Worm (Caenorhabditis elegans): ENCODE measurements around the gene ubh-1.

ce11 chrV:6517305-6518224 is 6.4 kb upstream of the ubh-1 start:
- TF ChIP-seq snpc-4 (GFP tag; optimal IDR thresholded peaks at IDR 0.05), result no peak
- TF ChIP-seq snpc-4 (tag; optimal IDR thresholded peaks at IDR 0.05), result no peak
- no peak for TF ChIP-seq ama-1 (optimal IDR thresholded peaks at IDR 0.05)
- no peak for TF ChIP-seq ama-1 (GFP tag; optimal IDR thresholded peaks at IDR 0.05)
- TF ChIP-seq hsf-1 (GFP tag; IDR thresholded peaks at IDR 0.05), result no peak
- no peak for TF ChIP-seq tlf-1 (GFP tag; optimal IDR thresholded peaks at IDR 0.05)
- no peak for TF ChIP-seq ztf-22 (GFP tag; optimal IDR thresholded peaks at IDR 0.05)
- TF ChIP-seq nfya-1 (tag; optimal IDR thresholded peaks at IDR 0.05; ENCODE audit: borderline replicate concordance, insufficient read depth), result no peak
- TF ChIP-seq F57A8.1 (GFP tag; optimal IDR thresholded peaks at IDR 0.05), result no peak
- no peak for TF ChIP-seq attf-5 (GFP tag; optimal IDR thresholded peaks at IDR 0.05)
- TF ChIP-seq dox-1 (GFP tag; IDR thresholded peaks at IDR 0.05), result no peak
- TF ChIP-seq bed-2 (GFP tag; IDR thresholded peaks at IDR 0.05), result no peak
- TF ChIP-seq ceh-91 (GFP tag; IDR thresholded peaks at IDR 0.05), result 0 out of 2 replicates have a peak, but pooled peaks have one; percentile 15
- TF ChIP-seq dpl-1 (GFP tag; optimal IDR thresholded peaks at IDR 0.05), result no peak
- TF ChIP-seq unc-62 (GFP tag; optimal IDR thresholded peaks at IDR 0.05), result no peak
